In genomic region chr2L:5460907-5461723, dm6 we compare ENCODE assay signal across 1 fruit fly cellular context.
TF ChIP-seq lines count a peak whose summit lies in the region.

Gene mid, plus strand, starts transcription at chr2L:5461639.

TF ChIP-seq in whole organism, embryonic, 481 proteins besides CTCF, POLR2A, EP300 and RAD21 (continued from another document and continues in another):
- TF ChIP-seq CG7271 (tag; optimal IDR thresholded peaks at IDR 0.05; lab: Kevin White, UChicago) (no peak), Hand (GFP tag; optimal IDR thresholded peaks at IDR 0.05; lab: Kevin White, UChicago) (no peak), peb (GFP tag; IDR thresholded peaks at IDR 0.05; lab: Robert Waterston, UW) (no peak), otp (GFP tag; IDR thresholded peaks at IDR 0.05; lab: Robert Waterston, UW) (no peak), CG6654 (GFP tag; optimal IDR thresholded peaks at IDR 0.05; lab: Kevin White, UChicago) (no peak), odd (GFP tag; optimal IDR thresholded peaks at IDR 0.05; lab: Kevin White, UChicago) (no peak), pb (GFP tag; optimal IDR thresholded peaks at IDR 0.05; lab: Kevin White, UChicago) (no peak), sr (GFP tag; IDR thresholded peaks at IDR 0.05; lab: Robert Waterston, UW) (peak; percentile 67; the same call in 1 of the 3 replicates), eve (GFP tag; optimal IDR thresholded peaks at IDR 0.05; lab: Kevin White, UChicago) (peak in 1 of 2 experiments; percentile 40), cad (GFP tag; optimal IDR thresholded peaks at IDR 0.05; lab: Kevin White, UChicago) (peak; percentile 78), gce (GFP tag; IDR thresholded peaks at IDR 0.05; lab: Robert Waterston, UW) (no peak), rib (GFP tag; IDR thresholded peaks at IDR 0.05; lab: Robert Waterston, UW) (peak; percentile 38; the same call in 1 of the 2 replicates), CG1603 (tag; optimal IDR thresholded peaks at IDR 0.05; lab: Kevin White, UChicago) (no peak), D19B (GFP tag; optimal IDR thresholded peaks at IDR 0.05; lab: Kevin White, UChicago) (no peak), ATbp (GFP tag; optimal IDR thresholded peaks at IDR 0.05; lab: Kevin White, UChicago) (no peak), Oli (tag; optimal IDR thresholded peaks at IDR 0.05; lab: Kevin White, UChicago) (no peak), Hmx (GFP tag; optimal IDR thresholded peaks at IDR 0.05; lab: Kevin White, UChicago) (no peak), B-H2 (GFP tag; optimal IDR thresholded peaks at IDR 0.05; lab: Kevin White, UChicago) (no peak), CG1602 (GFP tag; optimal IDR thresholded peaks at IDR 0.05; lab: Kevin White, UChicago) (no peak), CG1832 (GFP tag; optimal IDR thresholded peaks at IDR 0.05; lab: Kevin White, UChicago) (peak; percentile 99), jumu (GFP tag; optimal IDR thresholded peaks at IDR 0.05; lab: Kevin White, UChicago) (no peak), ken (GFP tag; IDR thresholded peaks at IDR 0.05; lab: Robert Waterston, UW) (no peak; the same call in 2 of the 3 replicates), cwo (GFP tag; optimal IDR thresholded peaks at IDR 0.05; lab: Kevin White, UChicago) (no peak), jing (GFP tag; optimal IDR thresholded peaks at IDR 0.05; lab: Kevin White, UChicago) (no peak), CG4820 (GFP tag; optimal IDR thresholded peaks at IDR 0.05; lab: Kevin White, UChicago) (no peak), CHES-1-like (GFP tag; optimal IDR thresholded peaks at IDR 0.05; lab: Kevin White, UChicago) (no peak), Six4 (GFP tag; optimal IDR thresholded peaks at IDR 0.05; lab: Kevin White, UChicago) (no peak), hb (GFP tag; IDR thresholded peaks at IDR 0.05; lab: Robert Waterston, UW; ENCODE audit: partially characterized antibody) (no peak), CG14014 (GFP tag; IDR thresholded peaks at IDR 0.05; lab: Robert Waterston, UW) (no peak), CG13624 (GFP tag; optimal IDR thresholded peaks at IDR 0.05; lab: Kevin White, UChicago) (no peak), ac (GFP tag; optimal IDR thresholded peaks at IDR 0.05; lab: Kevin White, UChicago) (no peak), gsb-n (tag; optimal IDR thresholded peaks at IDR 0.05; lab: Kevin White, UChicago) (no peak), BtbVII (GFP tag; optimal IDR thresholded peaks at IDR 0.05; lab: Kevin White, UChicago) (no peak), CG33557 (GFP tag; optimal IDR thresholded peaks at IDR 0.05; lab: Kevin White, UChicago) (no peak), ci (GFP tag; IDR thresholded peaks at IDR 0.05; lab: Robert Waterston, UW) (0 out of 3 replicates have a peak, but pooled peaks have one; percentile 40), Ravus (GFP tag; IDR thresholded peaks at IDR 0.05; lab: Robert Waterston, UW) (no peak), Xbp1 (GFP tag; optimal IDR thresholded peaks at IDR 0.05; lab: Kevin White, UChicago) (no peak), Bteb2 (GFP tag; optimal IDR thresholded peaks at IDR 0.05; lab: Kevin White, UChicago) (no peak), HHEX (GFP tag; optimal IDR thresholded peaks at IDR 0.05; lab: Kevin White, UChicago) (no peak), aop (GFP tag; IDR thresholded peaks at IDR 0.05; lab: Robert Waterston, UW) (no peak), CG15479 (GFP tag; optimal IDR thresholded peaks at IDR 0.05; lab: Kevin White, UChicago) (peak; percentile 89), CG2889 (GFP tag; IDR thresholded peaks at IDR 0.05; lab: Robert Waterston, UW) (no peak), Dll (GFP tag; IDR thresholded peaks at IDR 0.05; lab: Robert Waterston, UW; ENCODE audit: partially characterized antibody) (0 out of 4 replicates have a peak, but pooled peaks have one; percentile 37), trem (tag; optimal IDR thresholded peaks at IDR 0.05; lab: Kevin White, UChicago) (no peak), CG12391 (tag; optimal IDR thresholded peaks at IDR 0.05; lab: Kevin White, UChicago) (no peak), oc (tag; optimal IDR thresholded peaks at IDR 0.05; lab: Kevin White, UChicago) (peak; percentile 5), CG33213 (GFP tag; optimal IDR thresholded peaks at IDR 0.05; lab: Kevin White, UChicago) (no peak), Mrtf (GFP tag; IDR thresholded peaks at IDR 0.05; lab: Robert Waterston, UW) (no peak), CG12071 (GFP tag; optimal IDR thresholded peaks at IDR 0.05; lab: Kevin White, UChicago) (no peak), Ptx1 (GFP tag; IDR thresholded peaks at IDR 0.05; lab: Robert Waterston, UW) (no peak), pho (GFP tag; optimal IDR thresholded peaks at IDR 0.05; lab: Kevin White, UChicago) (no peak), phol (tag; optimal IDR thresholded peaks at IDR 0.05; lab: Kevin White, UChicago) (peak; percentile 92), Rfx (GFP tag; IDR thresholded peaks at IDR 0.05; lab: Robert Waterston, UW) (no peak), pum (GFP tag; optimal IDR thresholded peaks at IDR 0.05; lab: Kevin White, UChicago) (no peak), sens (GFP tag; lab: Kevin White, UChicago) (peak; percentile 80), BEAF-32 (GFP tag; optimal IDR thresholded peaks at IDR 0.05; lab: Kevin White, UChicago) (no peak), tll (GFP tag; optimal IDR thresholded peaks at IDR 0.05; lab: Kevin White, UChicago) (peak; percentile 51 to 69), CG4424 (GFP tag; optimal IDR thresholded peaks at IDR 0.05; lab: Kevin White, UChicago) (no peak), Ets65A (GFP tag; lab: Kevin White, UChicago) (no peak), gcm2 (GFP tag; optimal IDR thresholded peaks at IDR 0.05; lab: Kevin White, UChicago) (no peak), tap (tag; optimal IDR thresholded peaks at IDR 0.05; lab: Kevin White, UChicago) (no peak), CG18764 (GFP tag; optimal IDR thresholded peaks at IDR 0.05; lab: Kevin White, UChicago) (no peak), CG4328 (GFP tag; optimal IDR thresholded peaks at IDR 0.05; lab: Kevin White, UChicago) (no peak), CrebB (tag; optimal IDR thresholded peaks at IDR 0.05; lab: Kevin White, UChicago) (no peak), CG31388 (GFP tag; optimal IDR thresholded peaks at IDR 0.05; lab: Kevin White, UChicago) (no peak), CG6813 (GFP tag; optimal IDR thresholded peaks at IDR 0.05; lab: Kevin White, UChicago) (no peak), CG5180 (GFP tag; optimal IDR thresholded peaks at IDR 0.05; lab: Kevin White, UChicago) (no peak), CG2875 (GFP tag; optimal IDR thresholded peaks at IDR 0.05; lab: Kevin White, UChicago) (peak; percentile 2), CG6683 (GFP tag; optimal IDR thresholded peaks at IDR 0.05; lab: Kevin White, UChicago) (no peak), bab2 (GFP tag; optimal IDR thresholded peaks at IDR 0.05; lab: Kevin White, UChicago) (no peak), jigr1 (GFP tag; IDR thresholded peaks at IDR 0.05; lab: Robert Waterston, UW) (no peak), repo (GFP tag; optimal IDR thresholded peaks at IDR 0.05; lab: Kevin White, UChicago) (no peak), CoRest (tag; optimal IDR thresholded peaks at IDR 0.05; lab: Kevin White, UChicago) (peak; percentile 68), Nf-YC (tag; optimal IDR thresholded peaks at IDR 0.05; lab: Kevin White, UChicago) (peak; percentile 97), kni (GFP tag; optimal IDR thresholded peaks at IDR 0.05; lab: Kevin White, UChicago) (peak; percentile 81), gro (GFP tag; optimal IDR thresholded peaks at IDR 0.05; lab: Kevin White, UChicago) (no peak), Gsc (GFP tag; IDR thresholded peaks at IDR 0.05; lab: Robert Waterston, UW) (no peak), CG14441 (GFP tag; IDR thresholded peaks at IDR 0.05; lab: Robert Waterston, UW) (no peak), CG30020 (tag; optimal IDR thresholded peaks at IDR 0.05; lab: Kevin White, UChicago) (no peak), Elba2 (GFP tag; optimal IDR thresholded peaks at IDR 0.05; lab: Kevin White, UChicago) (peak; percentile 85), HLH54F (GFP tag; optimal IDR thresholded peaks at IDR 0.05; lab: Kevin White, UChicago) (no peak), cato (GFP tag; optimal IDR thresholded peaks at IDR 0.05; lab: Kevin White, UChicago; ENCODE audit: borderline replicate concordance) (no peak), Sry-δ (GFP tag; optimal IDR thresholded peaks at IDR 0.05; lab: Kevin White, UChicago) (no peak), nerfin-1 (tag; optimal IDR thresholded peaks at IDR 0.05; lab: Kevin White, UChicago) (peak; percentile 73), CG34422 (GFP tag; IDR thresholded peaks at IDR 0.05; lab: Robert Waterston, UW) (no peak), CG4404 (GFP tag; IDR thresholded peaks at IDR 0.05; lab: Robert Waterston, UW) (no peak), CG18619 (GFP tag; optimal IDR thresholded peaks at IDR 0.05; lab: Kevin White, UChicago) (no peak), zen2 (GFP tag; IDR thresholded peaks at IDR 0.05; lab: Robert Waterston, UW; ENCODE audit: partially characterized antibody) (peak; percentile 40; the same call in 1 of the 3 replicates), Fer2 (tag; optimal IDR thresholded peaks at IDR 0.05; lab: Kevin White, UChicago) (no peak), CG1647 (GFP tag; optimal IDR thresholded peaks at IDR 0.05; lab: Kevin White, UChicago) (no peak), hbn (GFP tag; IDR thresholded peaks at IDR 0.05; lab: Robert Waterston, UW; ENCODE audit: partially characterized antibody) (0 out of 2 replicates have a peak, but pooled peaks have one; percentile 32), emc (GFP tag; optimal IDR thresholded peaks at IDR 0.05; lab: Kevin White, UChicago) (no peak), HLH4C (GFP tag; IDR thresholded peaks at IDR 0.05; lab: Robert Waterston, UW; ENCODE audit: partially characterized antibody) (peak; percentile 59), mld (GFP tag; IDR thresholded peaks at IDR 0.05; lab: Robert Waterston, UW; ENCODE audit: partially characterized antibody) (no peak), bowl (GFP tag; IDR thresholded peaks at IDR 0.05; lab: Robert Waterston, UW) (no peak), CG6689 (GFP tag; IDR thresholded peaks at IDR 0.05; lab: Robert Waterston, UW) (no peak), CG9876 (GFP tag; optimal IDR thresholded peaks at IDR 0.05; lab: Kevin White, UChicago) (no peak), CG9215 (GFP tag; IDR thresholded peaks at IDR 0.05; lab: Robert Waterston, UW) (no peak), mirr (GFP tag; optimal IDR thresholded peaks at IDR 0.05; lab: Kevin White, UChicago) (no peak), Dip2 (GFP tag; IDR thresholded peaks at IDR 0.05; lab: Robert Waterston, UW) (no peak), Doc3 (GFP tag; IDR thresholded peaks at IDR 0.05; lab: Robert Waterston, UW; ENCODE audit: partially characterized antibody) (0 out of 3 replicates have a peak, but pooled peaks have one; percentile 26), bsh (GFP tag; optimal IDR thresholded peaks at IDR 0.05; lab: Kevin White, UChicago) (peak in 1 of 2 experiments; percentile 2), ab (GFP tag; optimal IDR thresholded peaks at IDR 0.05; lab: Kevin White, UChicago) (no peak), Xrp1 (GFP tag; IDR thresholded peaks at IDR 0.05; lab: Robert Waterston, UW) (no peak), slp2 (GFP tag; optimal IDR thresholded peaks at IDR 0.05; lab: Kevin White, UChicago) (no peak), CG8478 (optimal IDR thresholded peaks at IDR 0.05; lab: Kevin White, UChicago) (peak; percentile 98), E2f2 (GFP tag; IDR thresholded peaks at IDR 0.05; lab: Robert Waterston, UW) (no peak), grau (tag; optimal IDR thresholded peaks at IDR 0.05; lab: Kevin White, UChicago) (no peak), Ada2b (GFP tag; IDR thresholded peaks at IDR 0.05; lab: Robert Waterston, UW) (no peak), CG7928 (GFP tag; optimal IDR thresholded peaks at IDR 0.05; lab: Kevin White, UChicago) (no peak), psq (GFP tag; optimal IDR thresholded peaks at IDR 0.05; lab: Kevin White, UChicago) (peak; percentile 42), pan (optimal IDR thresholded peaks at IDR 0.05; lab: Kevin White, UChicago) (no peak), pan (GFP tag; optimal IDR thresholded peaks at IDR 0.05 in 1 of 2, IDR thresholded peaks at IDR 0.05 in 1 of 2) (no peak), B-H1 (GFP tag; IDR thresholded peaks at IDR 0.05; lab: Robert Waterston, UW) (no peak), da (GFP tag; optimal IDR thresholded peaks at IDR 0.05; lab: Kevin White, UChicago) (no peak), ssp (GFP tag; IDR thresholded peaks at IDR 0.05; lab: Robert Waterston, UW) (no peak), CG13775 (GFP tag; optimal IDR thresholded peaks at IDR 0.05; lab: Kevin White, UChicago) (no peak), dpn (GFP tag; optimal IDR thresholded peaks at IDR 0.05; lab: Kevin White, UChicago) (no peak), Atf-2 (GFP tag; optimal IDR thresholded peaks at IDR 0.05; lab: Kevin White, UChicago) (no peak), CG3726 (GFP tag; IDR thresholded peaks at IDR 0.05; lab: Robert Waterston, UW) (no peak), CG16779 (GFP tag; IDR thresholded peaks at IDR 0.05; lab: Robert Waterston, UW) (no peak), CG4730 (GFP tag; IDR thresholded peaks at IDR 0.05; lab: Robert Waterston, UW) (no peak), Dbx (GFP tag; IDR thresholded peaks at IDR 0.05; lab: Robert Waterston, UW) (no peak), CG6272 (GFP tag; IDR thresholded peaks at IDR 0.05; lab: Robert Waterston, UW) (no peak), CG12744 (GFP tag; optimal IDR thresholded peaks at IDR 0.05; lab: Kevin White, UChicago) (no peak), HLH3B (GFP tag; IDR thresholded peaks at IDR 0.05; lab: Robert Waterston, UW) (no peak), Hr51 (GFP tag; optimal IDR thresholded peaks at IDR 0.05; lab: Kevin White, UChicago) (no peak), CG13296 (GFP tag; optimal IDR thresholded peaks at IDR 0.05; lab: Kevin White, UChicago) (no peak), wdn (GFP tag; IDR thresholded peaks at IDR 0.05; lab: Robert Waterston, UW) (no peak), bcd (GFP tag; optimal IDR thresholded peaks at IDR 0.05; lab: Kevin White, UChicago) (no peak), CG4854 (GFP tag; optimal IDR thresholded peaks at IDR 0.05; lab: Kevin White, UChicago) (no peak), btn (GFP tag; optimal IDR thresholded peaks at IDR 0.05; lab: Kevin White, UChicago) (no peak), Sin3A (optimal IDR thresholded peaks at IDR 0.05; lab: Kevin White, UChicago) (no peak), CG3281 (GFP tag; optimal IDR thresholded peaks at IDR 0.05; lab: Kevin White, UChicago) (no peak), CG17912 (GFP tag; optimal IDR thresholded peaks at IDR 0.05; lab: Kevin White, UChicago) (no peak), CG10654 (GFP tag; optimal IDR thresholded peaks at IDR 0.05; lab: Kevin White, UChicago) (no peak), CG9609 (GFP tag; optimal IDR thresholded peaks at IDR 0.05; lab: Kevin White, UChicago) (no peak), CG8765 (GFP tag; IDR thresholded peaks at IDR 0.05; lab: Robert Waterston, UW) (no peak), kah (GFP tag; optimal IDR thresholded peaks at IDR 0.05; lab: Kevin White, UChicago) (no peak)
